Fruit fly (Drosophila melanogaster) whole organism, embryonic: ENCODE results near the gene CAH9.

ENCODE experiments used
- CG10274 ChIP-seq: fragments of 200-800 bp; sonication (Bioruptor generic); optimal IDR thresholded peaks from 3 replicates; lab custom pipeline; 2017; ENCODE audit warnings: missing biosample characterization, mild to moderate bottlenecking, missing genetic modification characterization
- CG10431 ChIP-seq: fragments of 200-800 bp; sonication (Bioruptor generic); optimal IDR thresholded peaks from 3 replicates; lab custom pipeline; 2018; ENCODE audit warnings: missing biosample characterization, mild to moderate bottlenecking, missing genetic modification characterization
- CG12071 ChIP-seq: fragments of 200-800 bp; sonication (Bioruptor generic); optimal IDR thresholded peaks from 3 replicates; lab custom pipeline; 2018; ENCODE audit warnings: missing biosample characterization, mild to moderate bottlenecking, missing genetic modification characterization
- CG12104 ChIP-seq: fragments of 200-800 bp; sonication (Bioruptor generic); optimal IDR thresholded peaks from 3 replicates; lab custom pipeline; 2016; ENCODE audit warnings: missing biosample characterization, missing genetic modification characterization
- CG12155 ChIP-seq: fragments of 200-800 bp; sonication (Bioruptor generic); optimal IDR thresholded peaks from 3 replicates; lab custom pipeline; 2016; ENCODE audit warnings: missing biosample characterization, missing genetic modification characterization
- CG12299 ChIP-seq: fragments of 200-800 bp; sonication (Bioruptor generic); optimal IDR thresholded peaks from 2 replicates; lab custom pipeline; 2018; ENCODE audit warnings: missing biosample characterization, mild to moderate bottlenecking, missing genetic modification characterization
- CG12744 ChIP-seq: fragments of 200-800 bp; sonication (Bioruptor generic); optimal IDR thresholded peaks from 2 replicates; lab custom pipeline; 2016; ENCODE audit warnings: missing biosample characterization, missing genetic modification characterization
- CG13123 ChIP-seq: fragments of 200-800 bp; sonication (Bioruptor generic); optimal IDR thresholded peaks from 2 replicates; lab custom pipeline; 2016; ENCODE audit warnings: missing biosample characterization, missing genetic modification characterization
- CG13287 ChIP-seq: fragments of 200-800 bp; sonication (Bioruptor generic); IDR thresholded peaks from 2 replicates; pipeline ENCODE4 v1.3.6; 2022; ENCODE audit warnings: missing biosample characterization, missing genetic modification characterization; ENCODE audit not compliant: partially characterized antibody
- CG17568 ChIP-seq: fragments of 200-800 bp; sonication (Bioruptor generic); optimal IDR thresholded peaks from 2 replicates; lab custom pipeline; 2018; ENCODE audit warnings: missing biosample characterization, mild to moderate bottlenecking, missing genetic modification characterization, moderate library complexity
- CG17612 ChIP-seq: fragments of 200-800 bp; sonication (Bioruptor generic); IDR thresholded peaks from 2 replicates; pipeline ENCODE4 v1.3.6; 2022; ENCODE audit warnings: missing biosample characterization, missing genetic modification characterization
- CG2678 ChIP-seq: fragments of 200-800 bp; sonication (Bioruptor generic); optimal IDR thresholded peaks from 3 replicates; lab custom pipeline; 2019; ENCODE audit warnings: missing biosample characterization, mild to moderate bottlenecking, missing genetic modification characterization, moderate library complexity
- CG33213 ChIP-seq: fragments of 200-800 bp; sonication (Bioruptor generic); optimal IDR thresholded peaks from 3 replicates; lab custom pipeline; 2016; ENCODE audit warnings: missing biosample characterization, missing genetic modification characterization
- CG42726 ChIP-seq: fragments of 200-800 bp; sonication (Bioruptor generic); IDR thresholded peaks from 2 replicates; pipeline ENCODE4 v1.3.6; 2022; ENCODE audit warnings: missing biosample characterization, missing genetic modification characterization; ENCODE audit not compliant: partially characterized antibody
- CG43689 ChIP-seq: fragments of 200-800 bp; sonication (Bioruptor generic); IDR thresholded peaks from 2 replicates; pipeline ENCODE4 v1.3.6; 2022; ENCODE audit warnings: missing biosample characterization, missing genetic modification characterization
- CG4707 ChIP-seq: fragments of 200-800 bp; sonication (Bioruptor generic); optimal IDR thresholded peaks from 2 replicates; lab custom pipeline; 2018; ENCODE audit warnings: missing biosample characterization, mild to moderate bottlenecking, missing genetic modification characterization, moderate library complexity
- CG6272 ChIP-seq: fragments of 200-800 bp; sonication (Bioruptor generic); IDR thresholded peaks from 2 replicates; pipeline ENCODE4 v1.3.6; 2022; ENCODE audit warnings: missing biosample characterization, missing genetic modification characterization
- CG6854 ChIP-seq: fragments of 200-800 bp; sonication (Bioruptor generic); optimal IDR thresholded peaks from 3 replicates; lab custom pipeline; 2017; ENCODE audit warnings: missing biosample characterization, mild to moderate bottlenecking, missing genetic modification characterization
- CG7372 ChIP-seq: fragments of 200-800 bp; sonication (Bioruptor generic); IDR thresholded peaks from 2 replicates; pipeline ENCODE4 v1.3.6; 2022; ENCODE audit warnings: missing biosample characterization, missing genetic modification characterization
- CG9797 ChIP-seq: fragments of 200-800 bp; sonication (Bioruptor generic); optimal IDR thresholded peaks from 3 replicates; lab custom pipeline; 2018; ENCODE audit warnings: missing biosample characterization, mild to moderate bottlenecking, missing genetic modification characterization
- CG9817 ChIP-seq: fragments of 200-800 bp; sonication (Bioruptor generic); optimal IDR thresholded peaks from 2 replicates; lab custom pipeline; 2018; ENCODE audit warnings: missing biosample characterization, mild to moderate bottlenecking, missing genetic modification characterization, moderate library complexity
- CG9876 ChIP-seq: fragments of 200-800 bp; sonication (Bioruptor generic); optimal IDR thresholded peaks from 2 replicates; lab custom pipeline; 2016; ENCODE audit warnings: missing biosample characterization, missing genetic modification characterization
- D ChIP-seq, 2 experiments: fragments of 200-800 bp in 1 of 2; fragments of >200 bp in 1 of 2; sonication (Bioruptor generic) in 1 of 2; optimal IDR thresholded peaks; 2 replicates in 1 of 2; 3 replicates in 1 of 2; lab custom pipeline; 2017; ENCODE audit warnings: mild to moderate bottlenecking in 1 of 2, missing biosample characterization in 1 of 2, missing genetic modification characterization in 1 of 2, missing genetic modification reagents in 1 of 2
- Dip3 ChIP-seq: fragments of 200-800 bp; sonication (Bioruptor generic); optimal IDR thresholded peaks from 3 replicates; lab custom pipeline; 2016; ENCODE audit warnings: missing biosample characterization, missing genetic modification characterization
- Hand ChIP-seq: fragments of 200-800 bp; sonication (Bioruptor generic); optimal IDR thresholded peaks from 2 replicates; lab custom pipeline; 2017; ENCODE audit warnings: mild to moderate bottlenecking, missing biosample characterization, missing genetic modification reagents, missing genetic modification characterization
- HmgZ ChIP-seq: fragments of 200-800 bp; sonication (Bioruptor generic); optimal IDR thresholded peaks from 2 replicates; lab custom pipeline; 2018; ENCODE audit warnings: missing biosample characterization, mild to moderate bottlenecking, missing genetic modification characterization
- Jarid2 ChIP-seq: fragments of 200-800 bp; sonication (Bioruptor generic); optimal IDR thresholded peaks from 3 replicates; lab custom pipeline; 2017; ENCODE audit warnings: mild to moderate bottlenecking, missing biosample characterization, missing genetic modification reagents, missing genetic modification characterization
- NC2β ChIP-seq: fragments of 200-800 bp; sonication (Bioruptor generic); optimal IDR thresholded peaks from 2 replicates; lab custom pipeline; 2016; ENCODE audit warnings: missing biosample characterization, missing genetic modification characterization
- Oli ChIP-seq: fragments of 200-800 bp; sonication (Bioruptor generic); optimal IDR thresholded peaks from 2 replicates; lab custom pipeline; 2018; ENCODE audit warnings: missing biosample characterization, mild to moderate bottlenecking, missing genetic modification characterization, moderate library complexity
- Poxn ChIP-seq: fragments of 200-800 bp; sonication (Bioruptor generic); IDR thresholded peaks from 2 replicates; pipeline ENCODE4 v1.3.6; 2022; ENCODE audit warnings: missing biosample characterization, missing genetic modification characterization
- Rfx ChIP-seq: fragments of 200-800 bp; sonication (Bioruptor generic); IDR thresholded peaks from 2 replicates; pipeline ENCODE4 v1.3.6; 2022; ENCODE audit warnings: missing biosample characterization, missing genetic modification characterization
- Sin3A ChIP-seq: fragments of >200 bp; optimal IDR thresholded peaks from 2 replicates; lab custom pipeline; 2018
- Tbp ChIP-seq: fragments of >200 bp; optimal IDR thresholded peaks from 2 replicates; lab custom pipeline; 2018; ENCODE audit warnings: missing biosample characterization, missing genetic modification characterization
- Xbp1 ChIP-seq: fragments of 200-800 bp; sonication (Bioruptor generic); optimal IDR thresholded peaks from 3 replicates; lab custom pipeline; 2016; ENCODE audit warnings: missing biosample characterization, mild to moderate bottlenecking, missing genetic modification characterization
- Xrp1 ChIP-seq: fragments of 200-800 bp; sonication (Bioruptor generic); IDR thresholded peaks from 2 replicates; pipeline ENCODE4 v1.3.6; 2022; ENCODE audit warnings: missing biosample characterization, missing genetic modification characterization
- ac ChIP-seq: fragments of 200-800 bp; sonication (Bioruptor generic); optimal IDR thresholded peaks from 3 replicates; lab custom pipeline; 2017; ENCODE audit warnings: missing biosample characterization, mild to moderate bottlenecking, missing genetic modification characterization
- ara ChIP-seq: fragments of 200-800 bp; sonication (Bioruptor generic); IDR thresholded peaks from 2 replicates; pipeline ENCODE4 v1.3.6; 2022; ENCODE audit warnings: missing biosample characterization, missing genetic modification characterization
- bcd ChIP-seq: fragments of 200-800 bp; sonication (Bioruptor generic); optimal IDR thresholded peaks from 2 replicates; lab custom pipeline; 2017; ENCODE audit warnings: missing biosample characterization, mild to moderate bottlenecking, missing genetic modification characterization
- chn ChIP-seq: fragments of 200-800 bp; sonication (Bioruptor generic); optimal IDR thresholded peaks from 2 replicates; lab custom pipeline; 2016; ENCODE audit warnings: missing biosample characterization, missing genetic modification characterization
- danr ChIP-seq: fragments of 200-800 bp; sonication (Bioruptor generic); IDR thresholded peaks from 2 replicates; pipeline ENCODE4 v1.3.6; 2022; ENCODE audit warnings: missing biosample characterization, missing genetic modification characterization
- disco-r ChIP-seq: fragments of 200-800 bp; sonication (Bioruptor generic); optimal IDR thresholded peaks from 2 replicates; lab custom pipeline; 2016; ENCODE audit warnings: missing biosample characterization, missing genetic modification characterization
- fd3F ChIP-seq: fragments of 200-800 bp; sonication (Bioruptor generic); optimal IDR thresholded peaks from 2 replicates; lab custom pipeline; 2018; ENCODE audit warnings: missing biosample characterization, mild to moderate bottlenecking, missing genetic modification characterization, moderate library complexity
- gcm2 ChIP-seq: fragments of 200-800 bp; sonication (Bioruptor generic); optimal IDR thresholded peaks from 2 replicates; lab custom pipeline; 2016; ENCODE audit warnings: missing biosample characterization, missing genetic modification characterization
- h ChIP-seq: fragments of >200 bp; optimal IDR thresholded peaks from 2 replicates; lab custom pipeline; 2017
- hb ChIP-seq: fragments of 200-800 bp; sonication (Bioruptor generic); IDR thresholded peaks from 3 replicates; pipeline ENCODE4 v1.3.6; 2022; ENCODE audit warnings: missing biosample characterization, missing genetic modification characterization; ENCODE audit not compliant: partially characterized antibody
- kay ChIP-seq: fragments of 200-800 bp; sonication (Bioruptor generic); optimal IDR thresholded peaks from 2 replicates; lab custom pipeline; 2016; ENCODE audit warnings: missing biosample characterization, missing genetic modification characterization
- kni ChIP-seq: fragments of 200-800 bp; sonication (Bioruptor generic); optimal IDR thresholded peaks from 3 replicates; lab custom pipeline; 2017; ENCODE audit warnings: mild to moderate bottlenecking, missing biosample characterization, missing genetic modification reagents, missing genetic modification characterization
- nom ChIP-seq: fragments of 200-800 bp; sonication (Bioruptor generic); optimal IDR thresholded peaks from 2 replicates; lab custom pipeline; 2017; ENCODE audit warnings: missing biosample characterization, missing genetic modification characterization, mild to moderate bottlenecking, moderate library complexity, missing genetic modification reagents
- schlank ChIP-seq: fragments of 200-800 bp; sonication (Bioruptor generic); optimal IDR thresholded peaks from 2 replicates; lab custom pipeline; 2018; ENCODE audit warnings: missing biosample characterization, mild to moderate bottlenecking, missing genetic modification characterization
- wek ChIP-seq: fragments of 200-800 bp; sonication (Bioruptor generic); optimal IDR thresholded peaks from 3 replicates; lab custom pipeline; 2018; ENCODE audit warnings: missing biosample characterization, mild to moderate bottlenecking, missing genetic modification characterization, moderate library complexity

The CAH9 gene

dm6 chr3R:27153062-27153878 is 47.3 kb upstream of the CAH9 start (continued):
- TF ChIP-seq ac (GFP tag; lab: Kevin White, UChicago) (no peak), schlank (tag; lab: Kevin White, UChicago) (no peak), CG13123 (GFP tag; lab: Kevin White, UChicago) (no peak), Tbp (GFP tag; lab: Kevin White, UChicago) (no peak), CG9817 (tag; lab: Kevin White, UChicago) (peak; percentile 35), Oli (tag; lab: Kevin White, UChicago) (peak; percentile 70), Jarid2 (no peak), CG7372 (GFP tag; lab: Robert Waterston, UW) (no peak), bcd (GFP tag; lab: Kevin White, UChicago) (peak; percentile 66), CG17568 (GFP tag; lab: Kevin White, UChicago) (no peak), CG10274 (peak; percentile 38), CG9797 (GFP tag; lab: Kevin White, UChicago) (no peak), disco-r (GFP tag; lab: Kevin White, UChicago) (no peak), NC2β (no peak), nom (GFP tag; lab: Kevin White, UChicago) (no peak), Xrp1 (GFP tag; lab: Robert Waterston, UW) (peak; percentile 20; the same call in 1 of the 2 replicates), CG4707 (no peak), HmgZ (tag; lab: Kevin White, UChicago) (no peak), CG6272 (GFP tag; lab: Robert Waterston, UW) (no peak), CG42726 (GFP tag; lab: Robert Waterston, UW) (no peak), Sin3A (lab: Kevin White, UChicago) (no peak), gcm2 (GFP tag; lab: Kevin White, UChicago) (peak; percentile 22), kay (peak; percentile 18), Poxn (GFP tag; lab: Robert Waterston, UW) (no peak), danr (GFP tag; lab: Robert Waterston, UW) (no peak), CG17612 (no peak), CG12299 (tag; lab: Kevin White, UChicago) (peak; percentile 43), chn (GFP tag; lab: Kevin White, UChicago) (no peak), wek (no peak), ara (GFP tag; lab: Robert Waterston, UW) (no peak), Dip3 (GFP tag; lab: Kevin White, UChicago) (peak; percentile 21), CG12071 (GFP tag; lab: Kevin White, UChicago) (no peak), CG12104 (GFP tag; lab: Kevin White, UChicago) (peak; percentile 61), CG12155 (GFP tag; lab: Kevin White, UChicago) (peak; percentile 13), CG10431 (GFP tag; lab: Kevin White, UChicago) (no peak), D (optimal IDR thresholded peaks at IDR 0.05; lab: Kevin White, UChicago) (no peak), D (GFP tag; optimal IDR thresholded peaks at IDR 0.05; lab: Kevin White, UChicago) (peak; percentile 27), CG33213 (GFP tag; lab: Kevin White, UChicago) (no peak), kni (GFP tag; lab: Kevin White, UChicago) (no peak), CG6854 (GFP tag; lab: Kevin White, UChicago) (peak; percentile 21), CG9876 (no peak), fd3F (peak; percentile 39), Hand (peak; percentile 34), Rfx (GFP tag; lab: Robert Waterston, UW) (peak; percentile 38), CG2678 (peak; percentile 65), CG13287 (GFP tag; lab: Robert Waterston, UW) (no peak), CG43689 (GFP tag; lab: Robert Waterston, UW) (no peak), Xbp1 (GFP tag; lab: Kevin White, UChicago) (peak; percentile 1), h (no peak), CG12744 (GFP tag; lab: Kevin White, UChicago) (no peak), hb (GFP tag; lab: Robert Waterston, UW) (no peak)
